Fruit fly (Drosophila melanogaster) S2 (cell line): ENCODE measurements around the gene ATPsynbetaL.

Experiments
- CG8478 ChIP-seq: fragments of >200 bp; optimal IDR thresholded peaks from 2 replicates; lab custom pipeline; 2018
- CTCF ChIP-seq, 2 experiments: fragments of >200 bp; optimal IDR thresholded peaks; 2 replicates each; lab custom pipeline; 2018

The ATPsynbetaL gene

DNA sequence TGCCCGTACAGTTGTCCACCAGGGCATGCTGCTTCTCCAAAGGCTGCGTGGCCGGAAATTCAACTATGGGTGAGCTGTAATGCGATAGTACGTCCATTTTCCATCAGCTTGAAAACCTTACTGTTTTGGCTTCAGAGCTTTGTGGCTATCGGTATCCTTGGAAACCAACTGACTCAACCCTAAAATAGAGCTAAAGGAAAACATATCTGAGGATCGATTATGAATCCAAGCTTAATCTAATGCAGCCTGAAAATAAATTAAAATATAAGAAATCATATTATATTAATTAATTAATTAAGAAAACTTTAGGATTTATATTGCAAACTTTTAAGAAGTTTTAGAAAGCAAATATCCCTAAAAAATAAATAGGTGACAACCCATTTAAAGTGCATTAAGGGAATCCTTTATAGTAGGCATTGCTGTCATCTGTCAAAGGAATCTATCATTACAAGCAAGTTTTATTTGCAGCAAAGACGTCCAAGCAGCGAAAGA lies at the start of gene ATPsynbetaL, which contains the start of gene CG13074:
ATPsynbetaL (plus strand) TSS at position 442 of the 492 bp plus-strand sequence.
CG13074 (minus strand) TSS at position 101 of the 492 bp plus-strand sequence.
- TF ChIP-seq CG8478 (lab: Kevin White, UChicago) (no peak), CTCF (optimal IDR thresholded peaks at IDR 0.05; lab: Kevin White, UChicago) (no peak)

DNA sequence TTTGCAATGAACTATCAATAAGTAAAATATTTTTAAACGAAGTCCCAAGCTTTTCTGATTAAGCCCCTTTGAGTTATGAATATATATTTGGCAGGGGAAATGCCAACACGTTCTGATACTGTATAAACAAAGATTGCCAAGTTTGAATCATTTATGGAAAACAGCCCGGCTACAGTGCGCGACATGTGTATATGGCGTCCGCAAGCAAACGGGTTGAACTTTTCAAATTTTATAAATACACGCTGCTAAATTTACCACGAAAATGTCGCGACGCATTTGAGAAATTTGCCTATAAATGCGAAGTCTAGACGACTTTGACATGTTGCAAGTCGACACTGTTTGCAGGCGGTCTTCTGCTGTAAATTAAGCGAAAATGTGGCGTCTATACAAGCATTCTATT lies 49.5 kb upstream of the ATPsynbetaL start:
- TF ChIP-seq CTCF (optimal IDR thresholded peaks at IDR 0.05; lab: Kevin White, UChicago) = no peak
- TF ChIP-seq CG8478 (lab: Kevin White, UChicago) = no peak

DNA sequence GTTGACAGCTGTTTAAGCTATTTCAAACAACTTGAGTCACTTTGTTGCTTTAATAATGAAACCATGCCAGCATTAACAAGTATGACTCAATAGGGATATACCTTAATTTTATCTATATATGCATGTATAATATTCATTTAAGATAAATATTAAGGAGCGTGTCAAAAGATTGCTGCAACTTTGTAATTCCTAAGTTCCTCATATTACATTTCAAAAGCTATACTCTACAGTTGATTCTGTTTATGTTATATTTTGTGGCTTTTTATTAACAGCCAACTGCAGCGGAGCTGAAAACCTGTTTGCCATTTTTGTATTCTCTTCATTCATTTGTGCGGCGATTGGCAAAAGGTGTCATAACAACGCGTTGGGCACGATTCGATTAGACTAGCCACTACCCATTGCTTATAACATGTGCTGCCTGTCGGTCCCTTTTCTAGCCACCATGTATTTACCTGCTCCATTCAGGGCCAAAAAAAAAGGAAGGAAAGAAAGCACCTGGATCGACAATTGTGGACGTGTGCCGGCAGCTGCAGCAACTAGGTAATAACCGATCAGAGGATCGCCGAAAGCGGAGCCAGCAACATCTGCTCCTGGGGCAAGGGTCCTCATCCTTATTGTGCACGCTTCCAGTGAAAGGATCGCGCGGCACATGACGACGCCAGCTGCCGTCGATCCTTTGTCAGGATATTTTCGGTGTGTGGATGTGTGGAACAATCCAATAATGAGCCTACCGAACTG lies 48.7 kb upstream of the ATPsynbetaL start:
- TF ChIP-seq CG8478 (lab: Kevin White, UChicago) (no peak), CTCF (optimal IDR thresholded peaks at IDR 0.05; lab: Kevin White, UChicago) (no peak)

DNA sequence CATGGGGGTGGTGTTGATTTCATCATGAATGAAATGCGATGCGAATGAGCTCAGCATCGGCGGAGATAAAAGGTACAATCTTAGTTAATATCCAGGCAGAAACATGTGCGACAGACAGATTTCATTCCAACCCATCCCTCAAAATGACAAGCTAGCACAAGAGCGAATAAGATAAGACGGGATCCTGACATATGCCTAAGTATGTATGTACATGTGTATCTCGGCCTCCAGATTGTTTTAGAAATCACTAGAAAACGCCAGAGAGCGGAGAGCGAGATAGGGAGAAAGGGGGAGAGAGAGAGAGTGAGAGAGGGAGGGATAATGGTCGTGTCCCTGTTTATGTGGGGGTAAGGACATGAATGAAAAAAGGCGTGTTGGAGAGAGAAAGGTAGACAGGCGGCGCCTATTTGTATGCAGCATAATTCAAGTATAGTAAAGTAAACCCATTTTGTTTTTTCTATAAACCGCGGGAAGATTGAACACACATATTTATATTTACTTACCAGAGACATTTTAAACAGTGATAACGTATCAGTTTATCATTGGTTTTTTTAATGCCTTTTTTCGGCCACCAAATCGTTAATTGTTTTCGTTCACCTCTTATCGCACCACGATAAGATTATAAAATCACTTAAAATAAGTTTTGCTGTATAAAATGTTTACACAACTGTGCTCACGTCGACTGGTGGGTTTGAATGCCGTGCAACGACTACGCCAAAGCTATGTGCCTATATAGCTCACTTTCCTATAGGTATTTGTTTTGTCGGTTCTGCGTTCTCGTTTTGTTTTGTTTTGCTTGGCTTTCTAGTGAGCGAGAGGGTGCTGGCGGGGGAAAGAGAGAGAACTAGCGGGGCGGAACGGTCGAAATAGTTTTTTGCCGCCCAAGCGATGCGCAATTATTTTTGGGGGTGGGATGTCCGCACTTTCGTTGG lies 47.4 kb upstream of the ATPsynbetaL start:
- no peak for TF ChIP-seq CG8478 (lab: Kevin White, UChicago)
- peak in 1 of 2 experiments; percentile 13 for TF ChIP-seq CTCF (optimal IDR thresholded peaks at IDR 0.05; lab: Kevin White, UChicago)

DNA sequence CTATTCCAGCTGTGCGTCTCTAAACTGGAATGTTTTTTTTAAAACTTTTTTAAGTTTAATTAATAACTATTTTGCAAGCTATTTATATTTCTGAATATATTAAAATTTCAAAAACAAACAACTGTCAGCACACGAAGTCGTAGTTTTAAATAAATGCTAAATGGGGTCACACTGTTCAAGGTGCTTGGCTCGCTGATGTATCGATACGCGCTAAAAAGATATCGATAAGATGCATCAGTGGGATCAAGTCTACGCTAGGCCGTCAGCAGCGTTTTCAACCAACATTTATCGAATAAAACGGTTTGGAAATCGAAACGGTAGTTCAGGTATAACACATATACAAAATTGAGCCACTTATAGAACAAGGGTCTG lies 46.8 kb upstream of the ATPsynbetaL start, which contains the start of gene Diap1:
Diap1 (minus strand) TSS at position 148 of the 372 bp plus-strand sequence.
- TF ChIP-seq CTCF (optimal IDR thresholded peaks at IDR 0.05; lab: Kevin White, UChicago) = peak; percentile 72
- TF ChIP-seq CG8478 (lab: Kevin White, UChicago) = no peak

DNA sequence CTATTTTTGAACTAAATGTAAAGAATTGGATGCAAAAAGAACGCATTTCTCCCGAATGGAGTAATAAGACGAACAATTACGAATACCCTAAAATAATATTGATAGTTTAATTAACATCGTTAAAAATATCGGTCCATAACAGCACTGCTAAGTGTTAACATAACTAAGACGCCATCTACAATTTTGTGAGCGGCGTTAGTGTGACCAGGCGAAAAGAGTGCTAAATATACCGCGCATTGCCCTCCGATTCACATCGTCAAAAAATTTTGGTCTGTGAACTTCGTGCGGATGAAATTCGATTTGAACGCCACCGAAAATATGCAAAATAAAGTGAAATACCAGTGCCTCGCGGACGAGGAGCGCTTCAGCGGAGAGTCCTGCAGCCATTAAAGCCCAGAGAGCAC lies 45.9 kb upstream of the ATPsynbetaL start, which contains the start of gene Mbs:
Mbs (plus strand) TSS at position 241 of the 404 bp plus-strand sequence.
- TF ChIP-seq CTCF (optimal IDR thresholded peaks at IDR 0.05; lab: Kevin White, UChicago) = peak; percentile 92
- TF ChIP-seq CG8478 (lab: Kevin White, UChicago) = no peak

DNA sequence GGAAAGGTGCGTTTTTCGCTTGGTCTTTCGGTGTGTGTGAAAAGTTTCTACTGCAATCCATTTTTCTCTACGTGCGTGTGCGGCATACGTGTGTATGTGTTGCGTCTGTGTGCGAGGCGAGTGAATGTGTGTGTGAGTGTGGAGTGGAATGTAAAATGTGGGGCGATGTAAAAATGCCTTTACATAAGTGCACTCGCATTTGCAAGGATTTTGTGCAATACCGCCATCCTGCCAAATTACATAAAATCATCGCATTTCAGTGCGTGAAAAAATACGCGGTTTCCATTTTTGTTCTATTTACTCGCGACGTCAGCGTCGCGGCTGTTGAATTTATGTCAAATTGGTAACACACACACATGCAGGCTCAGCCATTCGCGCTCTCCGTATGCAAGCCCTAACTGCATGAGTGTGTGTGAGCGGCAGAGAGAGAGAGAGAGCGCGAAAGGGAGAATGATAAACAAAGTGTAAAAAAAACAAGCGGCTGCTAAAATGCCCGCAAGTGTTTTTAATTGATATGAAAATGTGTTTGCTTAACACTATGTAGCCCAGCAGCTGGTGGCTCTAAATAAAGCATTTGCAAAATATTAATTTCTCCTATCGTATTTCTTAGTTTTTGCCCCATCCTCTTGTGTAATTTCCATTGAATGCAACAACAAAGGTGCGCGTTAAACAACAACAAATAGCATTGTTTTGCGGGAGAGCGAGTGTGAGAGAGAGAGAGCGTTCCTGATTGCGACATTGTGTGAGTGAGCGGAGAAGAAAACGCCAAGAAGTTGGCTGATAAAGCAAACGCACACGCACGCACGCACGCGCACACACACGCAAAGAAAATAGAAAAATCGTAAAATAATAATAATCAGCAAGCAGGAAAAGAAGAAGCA lies 45.2 kb upstream of the ATPsynbetaL start:
- TF ChIP-seq CG8478 (lab: Kevin White, UChicago) (peak; percentile 19), CTCF (optimal IDR thresholded peaks at IDR 0.05; lab: Kevin White, UChicago) (no peak)

DNA sequence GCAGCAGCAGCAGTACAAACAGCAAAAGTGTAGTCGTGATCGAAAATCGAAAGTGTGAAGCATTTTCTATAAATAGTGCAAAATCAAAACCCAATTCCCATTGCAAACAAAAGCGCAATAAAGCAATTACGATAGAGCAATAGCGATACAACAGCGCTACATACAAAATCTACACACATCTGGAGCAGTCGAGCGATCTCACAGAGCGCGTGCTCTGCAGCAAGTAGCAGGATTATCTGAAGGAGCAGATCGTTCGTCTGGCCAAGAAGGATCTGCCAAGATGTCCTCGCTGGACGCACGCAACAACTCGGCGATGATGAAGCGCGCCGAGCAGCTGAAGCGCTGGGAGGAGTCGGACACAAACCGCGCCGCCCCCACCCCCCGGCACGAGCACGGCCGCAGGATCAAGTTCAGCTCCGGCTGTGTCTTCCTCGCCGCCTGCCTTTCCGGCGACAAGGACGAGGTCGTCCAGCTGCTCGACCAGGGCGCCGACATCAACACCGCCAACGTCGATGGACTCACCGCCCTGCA lies 44.5 kb upstream of the ATPsynbetaL start:
- TF ChIP-seq CG8478 (lab: Kevin White, UChicago) (no peak), CTCF (optimal IDR thresholded peaks at IDR 0.05; lab: Kevin White, UChicago) (no peak)

DNA sequence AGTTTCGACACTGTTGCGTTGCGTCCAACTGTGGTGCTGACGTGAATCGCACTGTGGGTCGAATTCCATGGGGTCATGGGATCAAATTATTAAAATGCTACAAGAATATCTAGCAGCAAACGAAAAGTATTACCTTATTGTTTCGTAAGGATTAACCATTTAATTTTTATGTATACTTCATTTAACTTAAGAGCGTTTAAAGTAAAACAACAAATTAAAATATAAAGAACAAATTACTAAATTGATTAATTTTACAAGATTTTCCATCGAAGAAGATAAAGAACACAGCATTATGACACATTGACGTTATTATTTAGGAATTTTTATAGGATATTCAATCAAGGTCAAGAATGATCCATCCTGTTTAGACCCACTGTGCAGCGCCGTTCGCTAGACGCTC lies 43.5 kb upstream of the ATPsynbetaL start:
- TF ChIP-seq CTCF (optimal IDR thresholded peaks at IDR 0.05; lab: Kevin White, UChicago) (no peak), CG8478 (lab: Kevin White, UChicago) (no peak)

DNA sequence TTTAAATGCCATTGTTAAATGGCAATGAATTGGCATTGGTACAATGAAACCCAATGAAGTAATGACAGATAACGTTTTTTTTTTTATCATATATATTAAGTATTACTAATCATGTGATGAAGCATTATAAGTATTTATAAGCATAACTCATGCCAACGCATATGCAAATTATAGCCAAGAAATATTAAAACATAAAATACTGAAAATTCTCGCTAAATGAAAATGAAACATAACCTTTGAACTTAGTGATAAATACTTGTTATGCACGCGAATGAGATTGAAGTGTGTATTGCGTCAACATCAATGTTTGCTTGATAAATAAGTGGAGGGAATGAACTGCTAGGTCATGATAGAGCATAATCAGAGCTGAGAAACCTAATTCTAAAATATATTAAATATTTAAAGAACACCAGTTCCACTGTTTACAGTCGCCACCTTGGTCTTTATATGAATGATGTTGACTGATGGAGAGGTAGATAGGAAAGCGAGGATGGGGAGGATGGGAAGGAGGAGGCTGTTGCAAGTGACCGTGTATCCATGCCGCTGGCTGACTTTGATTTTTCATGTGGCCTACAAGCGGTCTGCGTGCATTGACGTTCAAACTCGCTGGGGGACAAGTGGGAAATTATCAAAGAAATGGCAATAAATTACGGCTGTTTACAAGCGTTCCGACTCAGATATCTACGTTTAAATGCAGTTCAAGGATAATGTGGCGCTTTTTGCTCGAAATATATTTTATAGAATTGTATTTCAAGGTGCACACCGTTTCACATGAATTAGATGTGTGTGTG lies 41.3 kb upstream of the ATPsynbetaL start:
- TF ChIP-seq CG8478 (lab: Kevin White, UChicago) (no peak), CTCF (optimal IDR thresholded peaks at IDR 0.05; lab: Kevin White, UChicago) (no peak)

DNA sequence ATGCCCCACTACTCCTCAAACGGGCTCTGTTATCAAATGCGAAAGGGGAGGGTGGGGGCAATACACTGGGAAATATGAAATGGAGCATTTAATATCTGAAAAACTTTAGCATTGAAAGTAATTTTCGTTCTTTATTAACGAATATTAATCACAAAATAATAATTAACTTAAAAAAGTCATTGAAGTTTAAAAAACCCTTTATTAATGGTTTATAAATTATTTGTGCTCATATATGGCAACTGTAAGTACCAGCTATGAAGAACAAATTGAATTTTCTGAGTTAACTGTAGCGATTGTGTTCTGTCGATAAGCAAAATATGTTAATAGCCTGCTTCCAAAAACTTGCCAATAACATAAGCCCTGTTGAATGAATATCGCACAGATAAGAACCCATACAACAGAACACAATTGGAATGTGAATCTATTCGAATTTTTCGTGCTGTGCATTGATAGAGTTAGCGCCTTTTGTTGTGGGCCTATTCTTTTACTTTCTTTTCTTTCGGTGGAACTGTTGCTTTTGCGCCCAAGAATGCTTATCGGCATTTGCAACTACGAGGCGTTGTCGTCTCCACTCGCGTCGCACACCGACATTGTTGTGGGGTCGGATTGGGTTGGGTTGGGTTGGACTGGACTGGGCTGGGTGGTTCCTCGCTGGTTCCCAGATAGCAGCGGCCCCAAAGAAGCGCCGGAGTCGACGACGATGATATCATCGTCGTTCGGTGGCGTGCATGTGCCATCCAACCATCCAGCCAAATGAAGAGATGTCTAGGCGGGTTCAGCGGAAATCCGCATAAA lies 36.6 kb upstream of the ATPsynbetaL start:
- TF ChIP-seq CTCF (optimal IDR thresholded peaks at IDR 0.05; lab: Kevin White, UChicago) (no peak), CG8478 (lab: Kevin White, UChicago) (no peak)

DNA sequence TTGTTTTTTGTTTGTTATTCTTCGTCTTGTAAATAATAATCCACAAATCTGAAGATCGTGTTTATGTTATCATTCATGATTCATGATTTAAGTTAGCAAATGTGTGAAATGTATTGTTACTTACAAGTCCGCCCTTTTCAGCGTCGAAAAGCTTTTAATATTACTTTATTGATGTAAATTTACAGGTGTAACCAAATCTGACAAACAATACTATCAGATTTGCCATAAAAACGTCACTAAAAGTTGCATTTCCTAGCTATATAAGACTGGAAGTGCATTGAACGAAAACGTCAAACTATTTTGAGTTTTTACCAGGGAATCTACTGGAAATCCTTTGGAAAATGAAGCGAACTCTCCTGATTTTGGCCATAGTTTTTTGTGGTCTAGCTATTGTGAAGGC lies 15.4 kb upstream of the ATPsynbetaL start, which contains the start of gene CG33258:
CG33258 (plus strand) TSS at position 301 of the 400 bp plus-strand sequence.
- TF ChIP-seq CTCF (optimal IDR thresholded peaks at IDR 0.05; lab: Kevin White, UChicago) (no peak), CG8478 (lab: Kevin White, UChicago) (no peak)
